Fruit fly (Drosophila melanogaster) whole organism, prepupa: ENCODE data around the gene dbo.

Experiments used
- Blimp-1 ChIP-seq: fragments of 200-800 bp; sonication (Bioruptor generic); optimal IDR thresholded peaks from 3 replicates; lab custom pipeline; 2017; ENCODE audit warnings: missing biosample characterization, missing genetic modification characterization, mild to moderate bottlenecking, moderate library complexity, missing genetic modification reagents
- CG10631 ChIP-seq: fragments of 200-800 bp; sonication (Bioruptor generic); optimal IDR thresholded peaks from 2 replicates; lab custom pipeline; 2016; ENCODE audit warnings: missing biosample characterization, missing genetic modification characterization
- CG10669 ChIP-seq: fragments of 200-800 bp; sonication (Bioruptor generic); optimal IDR thresholded peaks from 3 replicates; lab custom pipeline; 2018; ENCODE audit warnings: missing biosample characterization, mild to moderate bottlenecking, missing genetic modification characterization, moderate library complexity
- CG11294 ChIP-seq: fragments of 200-800 bp; sonication (Bioruptor generic); IDR thresholded peaks from 2 replicates; pipeline ENCODE4 v1.3.6; 2022; ENCODE audit warnings: missing biosample characterization, missing genetic modification characterization
- CG11902 ChIP-seq: fragments of 200-800 bp; sonication (Bioruptor generic); optimal IDR thresholded peaks from 3 replicates; lab custom pipeline; 2016; ENCODE audit warnings: missing biosample characterization, missing genetic modification characterization
- CG15336 ChIP-seq: fragments of 200-800 bp; sonication (Bioruptor generic); IDR thresholded peaks from 2 replicates; pipeline ENCODE4 v1.3.6; 2022; ENCODE audit warnings: missing biosample characterization, missing genetic modification characterization
- CG16779 ChIP-seq: fragments of 200-800 bp; sonication (Bioruptor generic); optimal IDR thresholded peaks from 3 replicates; lab custom pipeline; 2017; ENCODE audit warnings: missing biosample characterization, mild to moderate bottlenecking, missing genetic modification characterization
- CG32006 ChIP-seq: fragments of 200-800 bp; sonication (Bioruptor generic); optimal IDR thresholded peaks from 3 replicates; lab custom pipeline; 2017; ENCODE audit warnings: missing biosample characterization, mild to moderate bottlenecking, missing genetic modification characterization
- CG34406 ChIP-seq: fragments of 200-800 bp; sonication (Bioruptor generic); optimal IDR thresholded peaks from 3 replicates; lab custom pipeline; 2016; ENCODE audit warnings: missing biosample characterization, missing genetic modification characterization
- CG6163 ChIP-seq: fragments of 200-800 bp; sonication (Bioruptor generic); IDR thresholded peaks from 3 replicates; pipeline ENCODE4 v1.3.6; 2022; ENCODE audit warnings: missing biosample characterization, missing genetic modification characterization
- CG6276 ChIP-seq: fragments of 200-800 bp; sonication (Bioruptor generic); optimal IDR thresholded peaks from 2 replicates; lab custom pipeline; 2017; ENCODE audit warnings: missing biosample characterization, mild to moderate bottlenecking, missing genetic modification characterization
- CG6854 ChIP-seq: fragments of 200-800 bp; sonication (Bioruptor generic); optimal IDR thresholded peaks from 2 replicates; lab custom pipeline; 2017; ENCODE audit warnings: missing biosample characterization, mild to moderate bottlenecking, missing genetic modification characterization
- CG8119 ChIP-seq: fragments of 200-800 bp; sonication (Bioruptor generic); IDR thresholded peaks from 3 replicates; pipeline ENCODE4 v1.3.6; 2022; ENCODE audit warnings: missing biosample characterization, missing genetic modification characterization
- CG8632 ChIP-seq: fragments of 200-800 bp; sonication (Bioruptor generic); optimal IDR thresholded peaks from 3 replicates; lab custom pipeline; 2016; ENCODE audit warnings: missing biosample characterization, missing genetic modification characterization
- Eip75B ChIP-seq: fragments of 200-800 bp; sonication (Bioruptor generic); optimal IDR thresholded peaks from 3 replicates; lab custom pipeline; 2016; ENCODE audit warnings: missing biosample characterization, missing genetic modification characterization
- Eip78C ChIP-seq: fragments of 200-800 bp; sonication (Bioruptor generic); peaks from one replicate; lab custom pipeline; 2016; ENCODE audit warnings: missing biosample characterization, missing genetic modification characterization
- Ets21C ChIP-seq: fragments of 200-800 bp; sonication (Bioruptor generic); optimal IDR thresholded peaks from 3 replicates; lab custom pipeline; 2016; ENCODE audit warnings: missing biosample characterization, missing genetic modification characterization
- Ets96B ChIP-seq: fragments of 200-800 bp; optimal IDR thresholded peaks from 2 replicates; lab custom pipeline; 2019; ENCODE audit warnings: missing biosample characterization, mild to moderate bottlenecking, missing genetic modification characterization, moderate library complexity
- Gug ChIP-seq: fragments of 200-800 bp; sonication (Bioruptor generic); IDR thresholded peaks from 2 replicates; pipeline ENCODE4 v1.3.6; 2022; ENCODE audit warnings: missing biosample characterization, missing genetic modification characterization
- Hr38 ChIP-seq: sonication (Bioruptor generic); optimal IDR thresholded peaks from 2 replicates; lab custom pipeline; 2016; ENCODE audit warnings: missing biosample characterization, missing genetic modification characterization
- Hr39 ChIP-seq: fragments of 200-800 bp; sonication (Bioruptor generic); optimal IDR thresholded peaks from 2 replicates; lab custom pipeline; 2016; ENCODE audit warnings: missing biosample characterization, missing genetic modification characterization
- Hr4 ChIP-seq: fragments of 200-800 bp; sonication (Bioruptor generic); optimal IDR thresholded peaks from 3 replicates; lab custom pipeline; 2016; ENCODE audit warnings: missing biosample characterization, missing genetic modification characterization
- Lpt ChIP-seq: fragments of 200-800 bp; sonication (Bioruptor generic); optimal IDR thresholded peaks from 3 replicates; lab custom pipeline; 2016; ENCODE audit warnings: missing biosample characterization, missing genetic modification characterization
- Met ChIP-seq: fragments of 200-800 bp; sonication (Bioruptor generic); optimal IDR thresholded peaks from 3 replicates; lab custom pipeline; 2016; ENCODE audit warnings: missing biosample characterization, missing genetic modification characterization
- Smox ChIP-seq: fragments of 200-800 bp; sonication (Bioruptor generic); optimal IDR thresholded peaks from 3 replicates; lab custom pipeline; 2016; ENCODE audit warnings: missing biosample characterization, missing genetic modification characterization
- Sox102F ChIP-seq: fragments of 200-800 bp; sonication (Bioruptor generic); optimal IDR thresholded peaks from 2 replicates; lab custom pipeline; 2016; ENCODE audit warnings: missing biosample characterization, mild to moderate bottlenecking, missing genetic modification characterization
- Sox14 ChIP-seq: fragments of 200-800 bp; sonication (Bioruptor generic); optimal IDR thresholded peaks from 3 replicates; lab custom pipeline; 2016; ENCODE audit warnings: missing biosample characterization, missing genetic modification characterization
- Sox15 ChIP-seq: fragments of 200-800 bp; sonication (Bioruptor generic); optimal IDR thresholded peaks from 3 replicates; lab custom pipeline; 2016; ENCODE audit warnings: missing biosample characterization, missing genetic modification characterization
- acj6 ChIP-seq: fragments of 200-800 bp; sonication (Bioruptor generic); optimal IDR thresholded peaks from 3 replicates; lab custom pipeline; 2016; ENCODE audit warnings: missing biosample characterization, missing genetic modification characterization
- cyc ChIP-seq: fragments of 200-800 bp; sonication (Bioruptor generic); optimal IDR thresholded peaks from 3 replicates; lab custom pipeline; 2016; ENCODE audit warnings: missing biosample characterization, missing genetic modification characterization
- dac ChIP-seq: fragments of 200-800 bp; sonication (Bioruptor generic); optimal IDR thresholded peaks from 2 replicates; lab custom pipeline; 2017; ENCODE audit warnings: missing biosample characterization, mild to moderate bottlenecking, missing genetic modification characterization
- dsx ChIP-seq: fragments of 200-800 bp; optimal IDR thresholded peaks from 3 replicates; lab custom pipeline; 2019; ENCODE audit warnings: missing biosample characterization, mild to moderate bottlenecking, missing genetic modification characterization, moderate library complexity; ENCODE audit not compliant: poor library complexity, severe bottlenecking
- eg ChIP-seq: fragments of 200-800 bp; sonication (Bioruptor generic); IDR thresholded peaks from 3 replicates; pipeline ENCODE4 v1.3.6; 2022; ENCODE audit warnings: missing biosample characterization, missing genetic modification characterization
- fd59A ChIP-seq: fragments of 200-800 bp; sonication (Bioruptor generic); optimal IDR thresholded peaks from 2 replicates; lab custom pipeline; 2017; ENCODE audit warnings: missing biosample characterization, mild to moderate bottlenecking, missing genetic modification characterization, missing genetic modification reagents
- fd85E ChIP-seq: fragments of 200-800 bp; sonication (Bioruptor generic); optimal IDR thresholded peaks from 3 replicates; lab custom pipeline; 2016; ENCODE audit warnings: missing biosample characterization, missing genetic modification characterization
- fkh ChIP-seq: fragments of 200-800 bp; sonication (Bioruptor generic); optimal IDR thresholded peaks from 3 replicates; lab custom pipeline; 2017; ENCODE audit warnings: missing biosample characterization, mild to moderate bottlenecking, missing genetic modification characterization, moderate library complexity
- net ChIP-seq: fragments of 200-800 bp; sonication (Bioruptor generic); optimal IDR thresholded peaks from 3 replicates; lab custom pipeline; 2016; ENCODE audit warnings: missing biosample characterization, missing genetic modification characterization
- pdm3 ChIP-seq: fragments of 200-800 bp; sonication (Bioruptor generic); optimal IDR thresholded peaks from 3 replicates; lab custom pipeline; 2016; ENCODE audit warnings: missing biosample characterization, missing genetic modification characterization
- salr ChIP-seq, 2 experiments: fragments of 200-800 bp; sonication (Bioruptor generic); optimal IDR thresholded peaks; 3 replicates each; lab custom pipeline; 2016 to 2018; ENCODE audit warnings: missing biosample characterization in 2 of 2, missing genetic modification characterization in 2 of 2, mild to moderate bottlenecking in 1 of 2
- spab ChIP-seq: fragments of 200-800 bp; sonication (Bioruptor generic); optimal IDR thresholded peaks from 2 replicates; lab custom pipeline; 2017; ENCODE audit warnings: missing biosample characterization, mild to moderate bottlenecking, missing genetic modification characterization, missing genetic modification reagents
- ss ChIP-seq, 2 experiments: fragments of 200-800 bp; sonication (Bioruptor generic); optimal IDR thresholded peaks; 2 replicates in 1 of 2; 3 replicates in 1 of 2; lab custom pipeline; 2017 to 2018; ENCODE audit warnings: mild to moderate bottlenecking in 2 of 2, missing biosample characterization in 2 of 2, missing genetic modification characterization in 2 of 2, moderate library complexity in 1 of 2
- svp ChIP-seq: fragments of 200-800 bp; sonication (Bioruptor generic); peaks from one replicate; lab custom pipeline; 2016; ENCODE audit warnings: missing biosample characterization, missing genetic modification characterization
- vri ChIP-seq: fragments of 200-800 bp; sonication (Bioruptor generic); optimal IDR thresholded peaks from 3 replicates; lab custom pipeline; 2016; ENCODE audit warnings: missing biosample characterization, mild to moderate bottlenecking, missing genetic modification characterization

dbo gene

dm6 chr3L:15823780-15824423, 2.8 kb upstream of the dbo start:
- TF ChIP-seq CG16779 (tag; lab: Kevin White, UChicago) = peak; percentile 9
- no peak for TF ChIP-seq Hr38 (GFP tag; lab: Kevin White, UChicago)
- peak; percentile 6 for TF ChIP-seq Eip78C
- peak; percentile 90 for TF ChIP-seq fkh (GFP tag; lab: Kevin White, UChicago)
- no peak for TF ChIP-seq acj6 (GFP tag; lab: Kevin White, UChicago)
- TF ChIP-seq Smox (GFP tag; lab: Kevin White, UChicago) = no peak

dm6 chr3L:15824537-15824936, 2.2 kb upstream of the dbo start:
- TF ChIP-seq eg (GFP tag; lab: Robert Waterston, UW) = peak; percentile 59; the same call in 1 of the 3 replicates
- TF ChIP-seq CG34406 (GFP tag; lab: Kevin White, UChicago) = no peak
- TF ChIP-seq cyc (GFP tag; lab: Kevin White, UChicago) = no peak
- TF ChIP-seq spab (GFP tag; lab: Kevin White, UChicago) = no peak
- peak; percentile 18 for TF ChIP-seq net (GFP tag; lab: Kevin White, UChicago)
- no peak for TF ChIP-seq Sox15 (GFP tag; lab: Kevin White, UChicago)
- peak; percentile 23 for TF ChIP-seq Eip75B
- TF ChIP-seq Lpt = peak; percentile 68
- no peak for TF ChIP-seq fd59A (GFP tag; lab: Kevin White, UChicago)
- peak; percentile 56 for TF ChIP-seq vri (GFP tag; lab: Kevin White, UChicago)
- peak; percentile 24 for TF ChIP-seq CG32006
- peak; percentile 16 for TF ChIP-seq CG6276 (GFP tag; lab: Kevin White, UChicago)
- TF ChIP-seq CG15336 = peak; percentile 40; the same call in 1 of the 2 replicates
- peak in 1 of 2 experiments; percentile 0 for TF ChIP-seq ss (GFP tag; optimal IDR thresholded peaks at IDR 0.05; lab: Kevin White, UChicago)
- peak; percentile 54; the same call in 2 of the 3 replicates for TF ChIP-seq CG6163 (GFP tag; lab: Robert Waterston, UW)
- TF ChIP-seq salr (GFP tag; optimal IDR thresholded peaks at IDR 0.05; lab: Kevin White, UChicago) = peak in 1 of 2 experiments; percentile 6
- TF ChIP-seq Ets96B = no peak
- TF ChIP-seq CG8632 (GFP tag; lab: Kevin White, UChicago) = no peak
- TF ChIP-seq fkh (GFP tag; lab: Kevin White, UChicago) = no peak
- peak; percentile 49; the same call in 1 of the 2 replicates for TF ChIP-seq Gug (GFP tag; lab: Robert Waterston, UW)
- TF ChIP-seq CG8119 (GFP tag; lab: Robert Waterston, UW) = peak; percentile 38; the same call in 1 of the 3 replicates
- TF ChIP-seq, all 60 proteins: peak for 13

- TF ChIP-seq Hr39 (GFP tag; lab: Kevin White, UChicago) (no peak), Hr4 (GFP tag; lab: Kevin White, UChicago) (no peak), svp (GFP tag; lab: Kevin White, UChicago) (no peak), CG8632 (GFP tag; lab: Kevin White, UChicago) (peak; percentile 10), CG8119 (GFP tag; lab: Robert Waterston, UW) (0 out of 3 replicates have a peak, but pooled peaks have one; percentile 17), ss (GFP tag; optimal IDR thresholded peaks at IDR 0.05; lab: Kevin White, UChicago) (peak; percentile 10 to 51), CG11902 (GFP tag; lab: Kevin White, UChicago) (no peak), CG10631 (GFP tag; lab: Kevin White, UChicago) (no peak), Ets21C (no peak), spab (GFP tag; lab: Kevin White, UChicago) (no peak), Sox102F (peak; percentile 47), dac (no peak), CG34406 (GFP tag; lab: Kevin White, UChicago) (no peak), Smox (GFP tag; lab: Kevin White, UChicago) (no peak), Met (peak; percentile 21), fd59A (GFP tag; lab: Kevin White, UChicago) (no peak), CG6163 (GFP tag; lab: Robert Waterston, UW) (peak; percentile 78), fd85E (GFP tag; lab: Kevin White, UChicago) (peak; percentile 37), dsx (GFP tag; lab: Kevin White, UChicago) (peak; percentile 14), Hr38 (GFP tag; lab: Kevin White, UChicago) (no peak), Blimp-1 (GFP tag; lab: Kevin White, UChicago) (no peak), pdm3 (GFP tag; lab: Kevin White, UChicago) (no peak), CG6854 (GFP tag; lab: Kevin White, UChicago) (peak; percentile 25), fkh (GFP tag; lab: Kevin White, UChicago) (peak; percentile 92), Sox14 (GFP tag; lab: Kevin White, UChicago) (peak; percentile 39), Lpt (no peak), CG11294 (GFP tag; lab: Robert Waterston, UW) (no peak), Gug (GFP tag; lab: Robert Waterston, UW) (no peak), Sox15 (GFP tag; lab: Kevin White, UChicago) (no peak), vri (GFP tag; lab: Kevin White, UChicago) (peak; percentile 94), CG10669 (GFP tag; lab: Kevin White, UChicago) (no peak)
These were observed 1.0 kb upstream of the dbo start for dm6 chr3L:15825493-15826209.
